Fruit fly (Drosophila melanogaster) whole organism, pupa: ENCODE results near the gene drongo.

Experiments used
- CG10348 ChIP-seq: fragments of 200-800 bp; sonication (Bioruptor generic); IDR thresholded peaks from 2 replicates; pipeline ENCODE4 v1.3.6; 2022; ENCODE audit warnings: missing biosample characterization, missing genetic modification characterization
- CG12605 ChIP-seq: fragments of 200-800 bp; sonication (Bioruptor generic); IDR thresholded peaks from 2 replicates; pipeline ENCODE4 v1.3.6; 2022; ENCODE audit warnings: missing biosample characterization, missing genetic modification characterization
- CG13204 ChIP-seq: fragments of 200-800 bp; sonication (Bioruptor generic); optimal IDR thresholded peaks from 2 replicates; lab custom pipeline; 2018; ENCODE audit warnings: missing biosample characterization, mild to moderate bottlenecking, missing genetic modification characterization, moderate library complexity
- CG14655 ChIP-seq: fragments of 200-800 bp; sonication (Bioruptor generic); optimal IDR thresholded peaks from 3 replicates; lab custom pipeline; 2017; ENCODE audit warnings: mild to moderate bottlenecking, missing biosample characterization, missing genetic modification reagents, missing genetic modification characterization
- CG15710 ChIP-seq: fragments of 200-800 bp; sonication (Bioruptor generic); optimal IDR thresholded peaks from 2 replicates; lab custom pipeline; 2018; ENCODE audit warnings: missing biosample characterization, mild to moderate bottlenecking, missing genetic modification characterization, moderate library complexity
- CG17806 ChIP-seq: fragments of 200-800 bp; sonication (Bioruptor generic); optimal IDR thresholded peaks from 2 replicates; lab custom pipeline; 2018; ENCODE audit warnings: missing biosample characterization, mild to moderate bottlenecking, missing genetic modification characterization, moderate library complexity
- CG32121 ChIP-seq: fragments of 200-800 bp; sonication (Bioruptor generic); IDR thresholded peaks from 2 replicates; pipeline ENCODE4 v1.3.6; 2022; ENCODE audit warnings: missing biosample characterization, missing genetic modification characterization
- CG34367 ChIP-seq: fragments of 200-800 bp; sonication (Bioruptor generic); optimal IDR thresholded peaks from 2 replicates; lab custom pipeline; 2018; ENCODE audit warnings: missing biosample characterization, mild to moderate bottlenecking, missing genetic modification characterization
- CG4496 ChIP-seq: fragments of 200-800 bp; sonication (Bioruptor generic); IDR thresholded peaks from 3 replicates; pipeline ENCODE4 v1.3.6; 2022; ENCODE audit warnings: missing biosample characterization, missing genetic modification characterization
- CG8159 ChIP-seq: fragments of 200-800 bp; sonication (Bioruptor generic); optimal IDR thresholded peaks from 3 replicates; lab custom pipeline; 2018; ENCODE audit warnings: missing biosample characterization, mild to moderate bottlenecking, missing genetic modification characterization, moderate library complexity
- CG8301 ChIP-seq: fragments of 200-800 bp; sonication (Bioruptor generic); optimal IDR thresholded peaks from 2 replicates; lab custom pipeline; 2018; ENCODE audit warnings: missing biosample characterization, mild to moderate bottlenecking, missing genetic modification characterization
- CG9948 ChIP-seq: fragments of 200-800 bp; sonication (Bioruptor generic); optimal IDR thresholded peaks from 2 replicates; lab custom pipeline; 2018; ENCODE audit warnings: missing biosample characterization, mild to moderate bottlenecking, missing genetic modification characterization, moderate library complexity
- D1 ChIP-seq: fragments of 200-800 bp; sonication (Bioruptor generic); optimal IDR thresholded peaks from 2 replicates; lab custom pipeline; 2018; ENCODE audit warnings: missing biosample characterization, mild to moderate bottlenecking, missing genetic modification characterization, moderate library complexity
- EcR ChIP-seq: fragments of 200-800 bp; sonication (Bioruptor generic); optimal IDR thresholded peaks from 3 replicates; lab custom pipeline; 2019; ENCODE audit warnings: missing biosample characterization, missing genetic modification characterization, mild to moderate bottlenecking, moderate library complexity, missing genetic modification reagents
- Ets98B ChIP-seq: fragments of 200-800 bp; sonication (Bioruptor generic); IDR thresholded peaks from 2 replicates; pipeline ENCODE4 v1.3.6; 2022; ENCODE audit warnings: missing biosample characterization, missing genetic modification characterization
- Pif1A ChIP-seq: fragments of 200-800 bp; sonication (Bioruptor generic); optimal IDR thresholded peaks from 3 replicates; lab custom pipeline; 2016; ENCODE audit warnings: missing biosample characterization, missing genetic modification characterization
- Pif1B ChIP-seq: fragments of 200-800 bp; sonication (Bioruptor generic); optimal IDR thresholded peaks from 3 replicates; lab custom pipeline; 2016; ENCODE audit warnings: missing biosample characterization, missing genetic modification characterization
- Snoo ChIP-seq: fragments of 200-800 bp; sonication (Bioruptor generic); optimal IDR thresholded peaks from 3 replicates; lab custom pipeline; 2017; ENCODE audit warnings: missing biosample characterization, mild to moderate bottlenecking, missing genetic modification characterization, inconsistent platforms
- fd96Ca ChIP-seq: fragments of 200-800 bp; sonication (Bioruptor generic); IDR thresholded peaks from 3 replicates; pipeline ENCODE4 v1.3.6; 2022; ENCODE audit warnings: missing biosample characterization, missing genetic modification characterization
- gl ChIP-seq: fragments of 200-800 bp; sonication (Bioruptor generic); optimal IDR thresholded peaks from 2 replicates; lab custom pipeline; 2018; ENCODE audit warnings: missing biosample characterization, mild to moderate bottlenecking, missing genetic modification characterization
- rn ChIP-seq: fragments of 200-800 bp; sonication (Bioruptor generic); IDR thresholded peaks from 2 replicates; pipeline ENCODE4 v1.3.6; 2022; ENCODE audit warnings: missing biosample characterization, missing genetic modification characterization

Gene drongo

DNA sequence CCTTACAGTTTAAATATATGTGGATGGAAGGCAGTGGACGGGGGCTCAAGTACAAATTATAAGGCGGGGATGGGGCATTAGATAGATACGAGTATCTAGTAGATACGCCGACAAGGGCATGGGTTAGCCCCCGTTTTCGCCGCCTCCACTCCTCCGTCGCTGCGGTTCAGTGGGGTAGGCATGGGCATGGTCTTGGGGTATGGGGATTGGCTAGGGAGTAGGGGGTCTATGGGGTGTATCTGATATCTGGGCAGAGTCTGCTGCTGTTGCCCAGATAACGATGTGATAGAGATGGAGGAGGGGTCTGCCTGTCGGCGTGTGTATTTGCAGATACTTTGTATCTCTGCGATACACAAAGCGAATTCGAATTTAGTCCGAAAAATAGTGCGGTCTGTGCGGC lies 60.9 kb downstream of the drongo start:
- no peak for TF ChIP-seq CG13204 (GFP tag; lab: Kevin White, UChicago)
- TF ChIP-seq EcR (GFP tag; lab: Kevin White, UChicago), result no peak
- TF ChIP-seq D1 (tag; lab: Kevin White, UChicago), result no peak
- TF ChIP-seq CG34367, result no peak
- TF ChIP-seq CG4496, result no peak
- TF ChIP-seq CG8301, result no peak
- TF ChIP-seq CG12605 (GFP tag; lab: Robert Waterston, UW), result no peak
- no peak for TF ChIP-seq CG10348 (GFP tag; lab: Robert Waterston, UW)
- TF ChIP-seq CG14655 (GFP tag; lab: Kevin White, UChicago), result no peak
- no peak for TF ChIP-seq gl (tag; lab: Kevin White, UChicago)
- TF ChIP-seq rn, result no peak
- TF ChIP-seq CG17806 (tag; lab: Kevin White, UChicago), result no peak
- no peak for TF ChIP-seq CG15710 (tag; lab: Kevin White, UChicago)
- no peak for TF ChIP-seq CG9948 (tag; lab: Kevin White, UChicago)
- TF ChIP-seq Snoo (tag; lab: Kevin White, UChicago), result no peak
- TF ChIP-seq, all 21 proteins: peak for 0

DNA sequence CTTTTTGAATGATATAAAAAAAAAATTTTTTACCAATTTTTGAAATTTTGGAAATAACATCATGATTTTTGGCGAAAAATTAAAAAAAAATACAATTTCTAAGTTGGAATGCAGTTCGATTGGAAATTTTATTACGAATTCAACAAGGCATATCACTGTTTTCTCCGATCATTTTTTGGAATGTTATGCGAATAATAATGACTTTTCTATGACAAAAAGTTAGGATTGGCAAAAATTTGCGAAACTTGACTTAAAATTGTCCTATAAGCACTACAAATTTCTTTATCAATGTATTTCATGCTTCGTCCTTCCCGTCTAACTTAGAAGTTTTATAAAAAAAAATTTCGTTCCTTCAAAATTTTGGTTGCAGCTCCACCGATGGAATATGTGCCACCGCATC lies 66.8 kb downstream of the drongo start, which contains the start of gene CG3544:
Gene CG3544 (plus strand): TSS at position 301 of the 400 bp plus-strand sequence.
- TF ChIP-seq CG32121 (GFP tag; lab: Robert Waterston, UW), result no peak
- no peak for TF ChIP-seq CG4496
- no peak for TF ChIP-seq gl (tag; lab: Kevin White, UChicago)
- no peak for TF ChIP-seq rn
- no peak for TF ChIP-seq Pif1B (GFP tag; lab: Kevin White, UChicago)
- no peak for TF ChIP-seq Snoo (tag; lab: Kevin White, UChicago)
- no peak for TF ChIP-seq CG17806 (tag; lab: Kevin White, UChicago)
- no peak for TF ChIP-seq CG13204 (GFP tag; lab: Kevin White, UChicago)
- no peak for TF ChIP-seq CG10348 (GFP tag; lab: Robert Waterston, UW)
- no peak for TF ChIP-seq fd96Ca (GFP tag; lab: Robert Waterston, UW)
- no peak for TF ChIP-seq Ets98B (GFP tag; lab: Robert Waterston, UW)
- TF ChIP-seq CG8301, result no peak
- no peak for TF ChIP-seq CG14655 (GFP tag; lab: Kevin White, UChicago)
- no peak for TF ChIP-seq CG15710 (tag; lab: Kevin White, UChicago)
- no peak for TF ChIP-seq CG34367
- no peak for TF ChIP-seq EcR (GFP tag; lab: Kevin White, UChicago)
- TF ChIP-seq CG8159 (tag; lab: Kevin White, UChicago), result no peak
- no peak for TF ChIP-seq CG9948 (tag; lab: Kevin White, UChicago)
- no peak for TF ChIP-seq Pif1A
